Worm (Caenorhabditis elegans): ENCODE data around the gene oatr-1.

Gene oatr-1

ce11 chrIII:6389533-6389932 lies 6.4 kb downstream of the oatr-1 start, which contains the start of gene C16A3.2:
Gene C16A3.2 (plus strand): TSS chrIII:6389833.
- TF ChIP-seq ceh-83 (GFP tag; optimal IDR thresholded peaks at IDR 0.05) (no peak), zip-8 (tag; optimal IDR thresholded peaks at IDR 0.05) (no peak), lin-13 (tag; optimal IDR thresholded peaks at IDR 0.05) (no peak), ceh-39 (tag; optimal IDR thresholded peaks at IDR 0.05) (no peak), drap-1 (GFP tag; optimal IDR thresholded peaks at IDR 0.05) (no peak), sptf-1 (tag; optimal IDR thresholded peaks at IDR 0.05) (no peak), tbx-8 (GFP tag; optimal IDR thresholded peaks at IDR 0.05) (no peak), ces-1 (GFP tag; optimal IDR thresholded peaks at IDR 0.05) (no peak), lin-32 (GFP tag; optimal IDR thresholded peaks at IDR 0.05) (no peak), flh-1 (GFP tag; optimal IDR thresholded peaks at IDR 0.05) (no peak), mep-1 (tag; optimal IDR thresholded peaks at IDR 0.05) (no peak), hlh-1 (tag; optimal IDR thresholded peaks at IDR 0.05) (no peak), bed-3 (GFP tag; optimal IDR thresholded peaks at IDR 0.05) (no peak), unc-62 (GFP tag; optimal IDR thresholded peaks at IDR 0.05) (no peak)

DNA sequence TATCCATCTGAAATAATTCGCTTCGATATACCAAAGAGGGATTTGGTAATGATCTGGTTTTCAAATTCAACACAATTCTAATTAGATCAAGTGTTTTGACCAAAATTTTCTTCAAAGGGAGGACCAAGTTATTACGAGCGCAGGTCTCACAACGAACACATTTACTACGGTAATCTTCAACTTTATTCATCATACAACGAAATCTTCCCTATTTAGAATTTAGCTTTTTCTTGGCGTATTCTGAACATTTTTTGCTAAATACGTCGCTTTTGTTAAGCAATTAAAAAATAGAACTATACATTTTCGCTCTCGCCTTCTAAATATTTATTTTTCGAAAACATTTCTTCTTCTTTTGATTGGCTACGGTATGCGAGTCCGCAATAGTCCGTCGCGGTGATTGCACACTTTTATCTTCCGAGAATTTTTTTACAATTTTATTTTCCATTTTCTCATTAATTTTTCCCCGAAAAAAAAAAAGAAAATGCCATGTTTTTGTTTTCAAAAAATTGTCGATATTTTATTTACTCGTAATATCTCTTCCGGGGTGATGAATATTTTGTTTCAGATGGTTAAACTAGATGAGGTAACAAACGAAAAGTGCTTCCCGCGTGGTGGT lies 12.9 kb downstream of the oatr-1 start, which contains the start of gene let-716:
TSS of gene let-716 (plus strand) at position 566 of the 616 bp plus-strand sequence.
- TF ChIP-seq lsy-2 (tag; optimal IDR thresholded peaks at IDR 0.05) (peak; percentile 95), ces-1 (GFP tag; optimal IDR thresholded peaks at IDR 0.05) (no peak)

DNA sequence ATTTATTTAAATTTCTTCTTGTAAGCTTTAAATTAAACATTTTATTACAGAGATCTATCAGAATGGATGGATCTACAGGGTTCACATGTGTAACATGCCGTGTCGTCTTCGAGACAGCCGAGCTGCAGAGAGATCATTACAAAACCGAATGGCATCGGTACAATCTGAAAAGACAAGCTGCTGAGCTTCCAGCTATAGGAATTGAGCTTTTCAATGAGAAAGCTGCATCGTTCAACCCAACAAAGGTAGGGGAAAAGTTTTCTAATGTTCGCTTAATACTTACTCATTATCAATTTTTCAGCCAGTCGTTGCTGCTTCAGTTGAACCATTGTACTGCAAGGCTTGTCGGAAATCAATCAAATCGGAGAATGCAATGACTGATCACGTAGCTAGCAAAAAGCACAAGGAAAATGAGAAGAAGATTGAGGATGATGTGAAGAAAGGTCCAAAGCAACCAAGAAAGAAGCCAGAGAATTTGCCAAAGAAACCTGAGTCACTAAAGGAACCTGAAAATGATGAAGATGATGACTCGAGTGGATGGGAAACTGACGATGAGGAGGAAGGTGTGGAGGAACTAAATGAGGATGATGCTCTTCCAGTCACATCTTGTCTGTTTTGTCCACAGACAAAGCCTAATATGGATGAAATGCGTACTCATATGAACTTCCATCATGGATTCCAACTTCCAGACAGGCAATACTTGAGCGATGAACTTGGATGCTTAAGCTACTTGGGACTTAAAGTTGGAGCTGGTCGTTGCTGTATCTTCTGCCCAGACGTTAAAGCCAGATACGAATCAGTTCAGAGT lies 14.2 kb downstream of the oatr-1 start, which contains the start of gene znf-622:
TSS of gene znf-622 (plus strand) at position 51 of the 808 bp plus-strand sequence.
- TF ChIP-seq tbx-8 (GFP tag; optimal IDR thresholded peaks at IDR 0.05) (no peak), nhr-237 (tag; optimal IDR thresholded peaks at IDR 0.05) (no peak), nhr-76 (tag; optimal IDR thresholded peaks at IDR 0.05) (no peak), ceh-43 (GFP tag; optimal IDR thresholded peaks at IDR 0.05) (no peak), cnd-1 (tag; optimal IDR thresholded peaks at IDR 0.05) (no peak), lin-32 (GFP tag; optimal IDR thresholded peaks at IDR 0.05) (no peak), bed-3 (GFP tag; optimal IDR thresholded peaks at IDR 0.05) (no peak), ceh-39 (tag; optimal IDR thresholded peaks at IDR 0.05) (no peak), mab-5 (tag; optimal IDR thresholded peaks at IDR 0.05) (no peak), mls-2 (tag; optimal IDR thresholded peaks at IDR 0.05) (no peak), pha-4 (tag; optimal IDR thresholded peaks at IDR 0.05) (no peak), snpc-4 (tag; optimal IDR thresholded peaks at IDR 0.05) (no peak), zip-8 (tag; optimal IDR thresholded peaks at IDR 0.05) (no peak)

DNA sequence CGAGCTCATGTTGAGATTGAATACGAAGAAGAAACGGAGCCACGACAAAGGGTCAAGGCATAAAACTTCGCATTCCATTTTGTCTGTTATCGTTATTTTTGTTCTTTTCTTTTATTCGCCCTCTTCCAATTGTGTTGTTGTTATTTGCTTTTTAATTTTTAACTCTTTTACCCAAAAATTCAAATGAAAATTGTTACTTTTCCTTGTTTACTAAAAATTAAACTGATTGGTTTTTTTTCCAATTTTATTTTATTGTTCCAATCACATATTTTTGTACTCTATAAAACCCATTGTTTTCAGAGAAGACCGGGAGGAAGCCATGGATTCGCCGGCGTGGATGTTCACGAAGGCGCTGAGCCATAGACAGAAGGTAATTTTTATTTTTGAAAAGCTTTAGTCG lies 15.5 kb downstream of the oatr-1 start, which contains the start of gene C16A3.5:
TSS of gene C16A3.5 (plus strand) at position 301 of the 400 bp plus-strand sequence.
- TF ChIP-seq M03D4.4 (tag; optimal IDR thresholded peaks at IDR 0.05) (no peak), pha-4 (tag; optimal IDR thresholded peaks at IDR 0.05) (no peak), cnd-1 (tag; optimal IDR thresholded peaks at IDR 0.05) (no peak), snpc-4 (tag; optimal IDR thresholded peaks at IDR 0.05) (no peak)

DNA sequence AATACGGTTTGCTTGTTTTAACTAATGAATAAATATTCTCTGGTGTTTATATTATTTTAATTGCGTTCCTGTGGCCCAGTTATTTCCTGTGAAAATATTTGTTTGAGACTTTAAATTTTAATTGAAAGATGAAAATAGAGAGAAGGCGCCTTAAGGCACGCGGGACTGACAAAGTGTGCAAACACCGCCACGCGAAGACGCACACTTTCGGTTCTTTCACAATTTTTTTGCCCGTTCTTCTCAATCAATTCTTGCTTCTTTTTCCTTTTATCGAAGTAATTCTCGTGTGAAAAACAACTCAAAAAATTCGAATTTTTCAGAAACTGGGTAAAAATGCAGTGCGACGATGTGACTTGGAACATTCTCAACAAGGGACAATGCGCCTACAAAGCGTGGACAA lies 16.9 kb downstream of the oatr-1 start, which contains the start of gene C16A3.6:
TSS of gene C16A3.6 (plus strand) at position 84 of the 400 bp plus-strand sequence.
- TF ChIP-seq ceh-39 (tag; optimal IDR thresholded peaks at IDR 0.05) = no peak
- no peak for TF ChIP-seq ceh-83 (GFP tag; optimal IDR thresholded peaks at IDR 0.05)
- TF ChIP-seq lsy-2 (tag; optimal IDR thresholded peaks at IDR 0.05) = peak; percentile 37
- peak; percentile 28 for TF ChIP-seq sptf-1 (tag; optimal IDR thresholded peaks at IDR 0.05)
- TF ChIP-seq unc-120 (tag; optimal IDR thresholded peaks at IDR 0.05; ENCODE audit: poor library complexity, severe bottlenecking) = peak; percentile 40
- TF ChIP-seq nhr-76 (tag; optimal IDR thresholded peaks at IDR 0.05) = no peak

- TF ChIP-seq hlh-1 (tag; optimal IDR thresholded peaks at IDR 0.05) = peak; percentile 65
- TF ChIP-seq ceh-43 (GFP tag; optimal IDR thresholded peaks at IDR 0.05) = no peak
- peak; percentile 59 for TF ChIP-seq nhr-237 (tag; optimal IDR thresholded peaks at IDR 0.05)
- TF ChIP-seq elt-3 (tag; optimal IDR thresholded peaks at IDR 0.05) = no peak
- no peak for TF ChIP-seq snpc-4 (tag; optimal IDR thresholded peaks at IDR 0.05)
- TF ChIP-seq lin-13 (tag; optimal IDR thresholded peaks at IDR 0.05) = peak; percentile 68
- TF ChIP-seq pha-4 (tag; optimal IDR thresholded peaks at IDR 0.05) = peak; percentile 88
- TF ChIP-seq mls-2 (tag; optimal IDR thresholded peaks at IDR 0.05) = peak; percentile 20
- peak; percentile 30 for TF ChIP-seq ceh-39 (tag; optimal IDR thresholded peaks at IDR 0.05)
- TF ChIP-seq mep-1 (tag; optimal IDR thresholded peaks at IDR 0.05) = peak; percentile 93
- TF ChIP-seq ham-2 (GFP tag; optimal IDR thresholded peaks at IDR 0.05) = peak; percentile 34
- peak; percentile 2 for TF ChIP-seq drap-1 (GFP tag; optimal IDR thresholded peaks at IDR 0.05)
- TF ChIP-seq flh-1 (GFP tag; optimal IDR thresholded peaks at IDR 0.05) = no peak
- TF ChIP-seq lsy-2 (tag; optimal IDR thresholded peaks at IDR 0.05) = peak; percentile 98
- TF ChIP-seq M03D4.4 (tag; optimal IDR thresholded peaks at IDR 0.05) = no peak
- TF ChIP-seq unc-62 (GFP tag; optimal IDR thresholded peaks at IDR 0.05) = no peak
- TF ChIP-seq bed-3 (GFP tag; optimal IDR thresholded peaks at IDR 0.05) = no peak
- TF ChIP-seq unc-120 (tag; optimal IDR thresholded peaks at IDR 0.05; ENCODE audit: poor library complexity, severe bottlenecking) = peak; percentile 72
- TF ChIP-seq nhr-2 (tag; optimal IDR thresholded peaks at IDR 0.05) = peak; percentile 56
- TF ChIP-seq lin-32 (GFP tag; optimal IDR thresholded peaks at IDR 0.05) = no peak
- TF ChIP-seq mab-5 (tag; optimal IDR thresholded peaks at IDR 0.05) = no peak
Observed at ce11 chrIII:6374947-6375415, 21.0 kb downstream of the oatr-1 start, which contains the start of the genes rps-13 and nfx-1. Gene rps-13 (minus strand): TSS chrIII:6374997. Gene nfx-1 (plus strand): TSS chrIII:6375379.
